Worm (Caenorhabditis elegans): ENCODE results near the gene F09F9.5.
A peak's percentile ranks its signal among the peaks of the same experiment; 100 is the strongest.

Gene F09F9.5

ce11 chrX:4131354-4131753 is 13.6 kb downstream of the F09F9.5 start (continued):
- TF ChIP-seq lin-35 (GFP tag; optimal IDR thresholded peaks at IDR 0.05) (no peak), nhr-20 (tag; optimal IDR thresholded peaks at IDR 0.05) (peak; percentile 61), nhr-47 (tag; optimal IDR thresholded peaks at IDR 0.05) (no peak), nhr-77 (tag; optimal IDR thresholded peaks at IDR 0.05) (no peak), ceh-8 (GFP tag; optimal IDR thresholded peaks at IDR 0.05) (no peak), ceh-88 (GFP tag; IDR thresholded peaks at IDR 0.05) (no peak), grh-1 (GFP tag; IDR thresholded peaks at IDR 0.05) (no peak), lir-3 (tag; optimal IDR thresholded peaks at IDR 0.05; ENCODE audit: poor library complexity) (no peak), ceh-63 (GFP tag; optimal IDR thresholded peaks at IDR 0.05) (no peak), efl-3 (GFP tag; optimal IDR thresholded peaks at IDR 0.05) (no peak), lin-14 (GFP tag; optimal IDR thresholded peaks at IDR 0.05) (peak; percentile 56), ama-1 (optimal IDR thresholded peaks at IDR 0.05) (no peak), nhr-19 (GFP tag; conservative IDR thresholded peaks at IDR 0.05) (peak; percentile 72)

ce11 chrX:4132243-4132642 is 14.5 kb downstream of the F09F9.5 start:
- TF ChIP-seq nhr-19 (GFP tag; conservative IDR thresholded peaks at IDR 0.05) (peak; percentile 71), nhr-11 (tag; optimal IDR thresholded peaks at IDR 0.05) (no peak), ceh-8 (GFP tag; optimal IDR thresholded peaks at IDR 0.05) (no peak), lsy-2 (tag; optimal IDR thresholded peaks at IDR 0.05) (peak in 1 of 2 experiments; percentile 20), swsn-7 (tag; optimal IDR thresholded peaks at IDR 0.05) (peak; percentile 9), xbp-1 (tag; optimal IDR thresholded peaks at IDR 0.05) (no peak), skn-1 (tag; optimal IDR thresholded peaks at IDR 0.05) (peak; percentile 29), mdl-1 (tag; optimal IDR thresholded peaks at IDR 0.05) (peak in 1 of 2 experiments; percentile 33), aly-2 (tag; optimal IDR thresholded peaks at IDR 0.05) (no peak), nhr-20 (tag; optimal IDR thresholded peaks at IDR 0.05) (peak; percentile 69), blmp-1 (tag; optimal IDR thresholded peaks at IDR 0.05) (peak; percentile 54), snu-23 (GFP tag; optimal IDR thresholded peaks at IDR 0.05) (peak; percentile 61), snpc-4 (tag; optimal IDR thresholded peaks at IDR 0.05) (no peak), rnt-1 (tag; optimal IDR thresholded peaks at IDR 0.05) (peak; percentile 53), lin-13 (GFP tag; optimal IDR thresholded peaks at IDR 0.05) (peak; percentile 34), nhr-85 (tag) (peak; percentile 91), isw-1 (GFP tag; IDR thresholded peaks at IDR 0.05) (no peak), elt-3 (tag; optimal IDR thresholded peaks at IDR 0.05) (peak in 2 of 6 experiments; percentile 22 to 48), lin-14 (GFP tag; optimal IDR thresholded peaks at IDR 0.05) (peak; percentile 77), ztf-11 (tag; optimal IDR thresholded peaks at IDR 0.05) (no peak), ceh-63 (GFP tag; optimal IDR thresholded peaks at IDR 0.05) (no peak), ets-5 (GFP tag; IDR thresholded peaks at IDR 0.05) (no peak), ztf-4 (tag; optimal IDR thresholded peaks at IDR 0.05) (peak; percentile 72), lin-35 (GFP tag; optimal IDR thresholded peaks at IDR 0.05) (peak in 1 of 2 experiments; percentile 41), nhr-71 (tag; optimal IDR thresholded peaks at IDR 0.05) (peak; percentile 86), tbx-2 (tag; optimal IDR thresholded peaks at IDR 0.05) (peak; percentile 80)

ce11 chrX:4133378-4133777 is 15.7 kb downstream of the F09F9.5 start:
- TF ChIP-seq snu-23 (GFP tag; optimal IDR thresholded peaks at IDR 0.05) (peak; percentile 40), lsy-2 (tag; optimal IDR thresholded peaks at IDR 0.05) (peak in 1 of 2 experiments; percentile 5), lin-14 (GFP tag; optimal IDR thresholded peaks at IDR 0.05) (peak; percentile 35), nhr-20 (tag; optimal IDR thresholded peaks at IDR 0.05) (peak; percentile 38), C04F5.9 (tag; optimal IDR thresholded peaks at IDR 0.05) (no peak), ztf-11 (tag; optimal IDR thresholded peaks at IDR 0.05) (no peak), nhr-19 (GFP tag; conservative IDR thresholded peaks at IDR 0.05) (peak; percentile 29; the same call in 1 of the 2 replicates), rnt-1 (tag; optimal IDR thresholded peaks at IDR 0.05) (peak; percentile 34), zip-4 (GFP tag; optimal IDR thresholded peaks at IDR 0.05) (no peak), nhr-71 (tag; optimal IDR thresholded peaks at IDR 0.05) (peak; percentile 59)

DNA sequence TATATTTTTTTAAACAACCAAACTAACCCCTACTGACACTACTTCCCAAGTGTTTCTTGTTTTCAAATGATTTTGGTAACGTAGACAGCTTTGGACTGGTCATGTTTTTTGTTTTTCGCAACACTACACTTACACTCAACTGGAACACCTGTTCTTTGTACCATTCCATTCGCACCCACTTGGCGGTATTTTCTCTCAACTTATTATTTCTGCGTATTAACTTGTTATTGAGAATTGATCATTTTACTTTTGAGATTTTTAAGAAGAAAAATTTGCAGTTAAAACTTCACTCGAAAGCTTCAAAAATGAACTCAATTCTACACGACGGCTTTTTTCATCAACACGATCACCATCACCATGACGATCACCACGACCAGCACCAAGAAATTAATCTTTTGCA is 17.1 kb downstream of the F09F9.5 start, which contains the start of gene ZK470.2:
Gene ZK470.2 (plus strand): TSS at position 301 of the 400 bp plus-strand sequence.
- no peak for TF ChIP-seq C34B4.2 (tag; optimal IDR thresholded peaks at IDR 0.05)
- no peak for TF ChIP-seq pqm-1 (tag; optimal IDR thresholded peaks at IDR 0.05)
- no peak for TF ChIP-seq snpc-4 (tag; optimal IDR thresholded peaks at IDR 0.05)
- no peak for TF ChIP-seq isw-1 (GFP tag; IDR thresholded peaks at IDR 0.05)
- TF ChIP-seq nhr-85 (tag) = no peak
- TF ChIP-seq grh-1 (GFP tag; IDR thresholded peaks at IDR 0.05) = no peak
- TF ChIP-seq ceh-88 (GFP tag; IDR thresholded peaks at IDR 0.05) = no peak
- TF ChIP-seq ces-1 (GFP tag; optimal IDR thresholded peaks at IDR 0.05) = no peak
- TF ChIP-seq nhr-90 (tag; optimal IDR thresholded peaks at IDR 0.05; ENCODE audit: poor library complexity) = no peak
- no peak for TF ChIP-seq sox-4 (tag; optimal IDR thresholded peaks at IDR 0.05)
- TF ChIP-seq elt-2 (tag; optimal IDR thresholded peaks at IDR 0.05) = no peak
- no peak for TF ChIP-seq sptf-1 (tag; optimal IDR thresholded peaks at IDR 0.05)
- TF ChIP-seq ceh-82 (tag; optimal IDR thresholded peaks at IDR 0.05) = no peak
- TF ChIP-seq lir-3 (tag; optimal IDR thresholded peaks at IDR 0.05; ENCODE audit: poor library complexity) = no peak
- no peak for TF ChIP-seq nhr-47 (tag; optimal IDR thresholded peaks at IDR 0.05)
- TF ChIP-seq egl-13 (tag; optimal IDR thresholded peaks at IDR 0.05) = no peak

Measured in whole organism, L1 larva.